Fruit fly (Drosophila melanogaster) whole organism, embryonic: ENCODE measurements around the gene Tfb4.
A peak's percentile ranks its signal among the peaks of the same experiment; 100 is the strongest.

Experiments used
- CG12219 ChIP-seq: fragments of 200-800 bp; sonication (Bioruptor generic); optimal IDR thresholded peaks from 3 replicates; lab custom pipeline; 2018; ENCODE audit warnings: missing biosample characterization, mild to moderate bottlenecking, missing genetic modification characterization
- CG30431 ChIP-seq: fragments of 200-800 bp; sonication (Bioruptor generic); optimal IDR thresholded peaks from 2 replicates; lab custom pipeline; 2017; ENCODE audit warnings: missing biosample characterization, missing genetic modification characterization
- CrebB ChIP-seq: fragments of 200-800 bp; sonication (Bioruptor generic); optimal IDR thresholded peaks from 3 replicates; lab custom pipeline; 2018; ENCODE audit warnings: missing biosample characterization, mild to moderate bottlenecking, missing genetic modification characterization
- Dref ChIP-seq: fragments of 200-800 bp; sonication (Bioruptor generic); IDR thresholded peaks from 2 replicates; pipeline ENCODE4 v1.3.6; 2022; ENCODE audit warnings: missing biosample characterization, missing genetic modification characterization
- Hr3 ChIP-seq: fragments of 200-800 bp; sonication (Bioruptor generic); optimal IDR thresholded peaks from 3 replicates; lab custom pipeline; 2016; ENCODE audit warnings: missing biosample characterization, missing genetic modification characterization
- Rx ChIP-seq: fragments of 200-800 bp; sonication (Bioruptor generic); IDR thresholded peaks from 2 replicates; pipeline ENCODE4 v1.3.6; 2022; ENCODE audit warnings: missing biosample characterization, missing genetic modification characterization
- ind ChIP-seq: fragments of 200-800 bp; sonication (Bioruptor generic); optimal IDR thresholded peaks from 3 replicates; lab custom pipeline; 2016; ENCODE audit warnings: missing biosample characterization, missing genetic modification characterization
- jigr1 ChIP-seq: fragments of 200-800 bp; sonication (Bioruptor generic); IDR thresholded peaks from 3 replicates; pipeline ENCODE4 v1.3.6; 2022; ENCODE audit warnings: missing biosample characterization, missing genetic modification characterization
- pfk ChIP-seq: fragments of 200-800 bp; sonication (Bioruptor generic); optimal IDR thresholded peaks from 2 replicates; lab custom pipeline; 2018; ENCODE audit warnings: missing biosample characterization, mild to moderate bottlenecking, missing genetic modification characterization, moderate library complexity
- pzg ChIP-seq: fragments of 200-800 bp; sonication (Bioruptor generic); optimal IDR thresholded peaks from 3 replicates; lab custom pipeline; 2018; ENCODE audit warnings: missing biosample characterization, mild to moderate bottlenecking, missing genetic modification characterization, moderate library complexity

DNA sequence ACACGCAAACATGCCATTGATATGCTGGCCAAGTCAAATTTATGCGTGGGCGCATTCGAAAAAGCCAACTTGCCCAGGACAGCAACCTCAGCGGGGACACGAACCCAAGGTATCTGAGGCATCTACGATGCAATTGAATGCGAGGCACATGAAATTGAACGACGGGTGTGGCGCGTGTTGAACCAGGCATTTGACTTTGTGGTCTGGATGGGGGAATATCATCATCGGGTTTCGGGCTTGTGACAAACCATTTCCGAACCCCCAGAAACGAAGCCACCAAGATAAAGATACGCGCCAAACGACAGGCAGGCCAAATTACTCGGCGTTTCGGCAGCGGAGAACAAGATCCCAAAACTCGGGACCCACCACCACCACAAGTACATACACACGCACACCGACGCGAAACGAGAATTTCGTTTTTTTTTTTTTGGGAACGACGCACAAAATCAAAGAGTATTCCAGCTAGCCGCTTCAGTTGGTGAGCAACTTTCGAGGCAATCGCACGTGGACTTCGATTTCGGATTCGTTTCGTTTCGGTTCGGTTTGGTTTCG, 7.7 kb downstream of the Tfb4 start, which contains the start of gene MFS3:
- TF ChIP-seq CrebB (peak; percentile 33), Dref (GFP tag; lab: Robert Waterston, UW) (0 out of 2 replicates have a peak, but pooled peaks have one; percentile 29), ind (GFP tag; lab: Kevin White, UChicago) (no peak), pfk (no peak), pzg (GFP tag; lab: Kevin White, UChicago) (peak; percentile 49), CG30431 (GFP tag; lab: Kevin White, UChicago) (no peak), Hr3 (GFP tag; lab: Kevin White, UChicago) (no peak), Rx (GFP tag; lab: Robert Waterston, UW) (no peak), CG12219 (no peak), jigr1 (no peak)
